Worm (Caenorhabditis elegans): ENCODE results near the gene K07C5.2.

DNA sequence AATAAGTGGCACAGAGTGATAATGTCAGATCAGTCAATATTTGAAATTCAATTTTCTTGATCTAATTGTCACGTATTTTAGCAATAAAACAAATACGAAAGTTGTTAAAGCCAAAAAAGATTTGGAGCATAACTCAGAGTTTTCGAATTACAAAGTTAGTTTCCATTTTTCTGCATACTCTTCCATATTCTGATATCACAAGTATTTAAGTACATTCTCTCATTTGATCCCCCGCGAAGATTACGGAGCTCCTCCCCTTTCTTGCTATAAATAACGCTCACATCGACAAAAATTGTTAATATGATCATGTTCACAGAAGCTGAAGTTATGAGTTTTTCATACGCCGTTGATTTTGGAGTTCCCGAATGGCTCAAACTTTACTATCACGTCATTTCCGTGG is 29.0 kb downstream of the K07C5.2 start, which contains the start of gene sri-20:
- no peak for TF ChIP-seq elt-3 (tag; optimal IDR thresholded peaks at IDR 0.05)
- no peak for TF ChIP-seq nhr-237 (tag; optimal IDR thresholded peaks at IDR 0.05)
- TF ChIP-seq ceh-28 (tag; optimal IDR thresholded peaks at IDR 0.05), result no peak
- no peak for TF ChIP-seq nhr-25 (tag; optimal IDR thresholded peaks at IDR 0.05)
- TF ChIP-seq daf-12 (tag; optimal IDR thresholded peaks at IDR 0.05), result no peak
- no peak for TF ChIP-seq aly-2 (tag; optimal IDR thresholded peaks at IDR 0.05)
- TF ChIP-seq nfya-1 (tag; optimal IDR thresholded peaks at IDR 0.05; ENCODE audit: insufficient read depth), result no peak
- TF ChIP-seq ceh-9 (tag; optimal IDR thresholded peaks at IDR 0.05), result no peak
- TF ChIP-seq fkh-10 (GFP tag; optimal IDR thresholded peaks at IDR 0.05), result no peak
